Worm (Caenorhabditis elegans) whole organism, L4 larva: ENCODE results near the gene fbxb-75.

Source experiments
- F10B5.3 ChIP-seq: sonication (generic microtip); optimal IDR thresholded peaks from 2 replicates; lab custom pipeline; 2016; ENCODE audit warnings: mild to moderate bottlenecking, missing genetic modification characterization, missing compliant biosample characterization
- Y48G9A.11 ChIP-seq: fragments of 200-800 bp; sonication (Bioruptor generic); IDR thresholded peaks from 2 replicates; pipeline ENCODE4 v1.3.6; 2022; ENCODE audit warnings: missing genetic modification reagents, missing genetic modification characterization, missing compliant biosample characterization
- aly-2 ChIP-seq: sonication (generic microtip); optimal IDR thresholded peaks from 2 replicates; lab custom pipeline; 2018; ENCODE audit warnings: missing biosample characterization, missing genetic modification characterization
- arid-1 ChIP-seq: fragments of 200-800 bp; sonication (Bioruptor generic); conservative IDR thresholded peaks from 2 replicates; pipeline ENCODE4 v1.3.6; 2022; ENCODE audit warnings: missing genetic modification reagents, missing genetic modification characterization, missing compliant biosample characterization
- ceh-32 ChIP-seq: sonication (generic microtip); optimal IDR thresholded peaks from 2 replicates; lab custom pipeline; 2016; ENCODE audit warnings: mild to moderate bottlenecking, missing genetic modification characterization, missing compliant biosample characterization; ENCODE audit not compliant: poor library complexity
- ceh-44 ChIP-seq: fragments of 200-800 bp; sonication (Bioruptor generic); IDR thresholded peaks from 2 replicates; pipeline ENCODE4 v1.3.6; 2022; ENCODE audit warnings: missing genetic modification reagents, missing genetic modification characterization, missing compliant biosample characterization
- daf-16 ChIP-seq, 3 experiments: sonication (generic microtip); optimal IDR thresholded peaks; 2 replicates each; lab custom pipeline; 2016 to 2017; ENCODE audit warnings: missing genetic modification characterization in 3 of 3, missing genetic modification reagents in 3 of 3, mild to moderate bottlenecking in 2 of 3, missing compliant biosample characterization in 2 of 3, missing biosample characterization in 1 of 3, moderate library complexity in 1 of 3
- dmd-6 ChIP-seq: fragments of 200-800 bp; sonication (Bioruptor generic); IDR thresholded peaks from 2 replicates; pipeline ENCODE4 v1.3.6; 2022; ENCODE audit warnings: missing genetic modification reagents, missing genetic modification characterization, missing compliant biosample characterization
- lin-1 ChIP-seq: fragments of 200-800 bp; sonication (Bioruptor generic); IDR thresholded peaks from 2 replicates; pipeline ENCODE4 v1.3.6; 2022; ENCODE audit warnings: missing genetic modification reagents, missing genetic modification characterization, missing compliant biosample characterization
- lin-13 ChIP-seq: fragments of 150-350 bp; optimal IDR thresholded peaks from 2 replicates; lab custom pipeline; 2014; ENCODE audit warnings: missing biosample characterization, missing genetic modification reagents, missing genetic modification characterization
- lin-38 ChIP-seq: fragments of 200-800 bp; sonication (Bioruptor generic); IDR thresholded peaks from 2 replicates; pipeline ENCODE4 v1.3.6; 2022; ENCODE audit warnings: missing genetic modification reagents, missing genetic modification characterization, missing compliant biosample characterization
- mdt-29 ChIP-seq: fragments of 200-800 bp; sonication (Bioruptor generic); IDR thresholded peaks from 2 replicates; pipeline ENCODE4 v1.3.6; 2022; ENCODE audit warnings: missing genetic modification reagents, missing genetic modification characterization, missing compliant biosample characterization
- mxl-3 ChIP-seq: fragments of 200-800 bp; sonication (Bioruptor generic); optimal IDR thresholded peaks from 2 replicates; lab custom pipeline; 2018; ENCODE audit warnings: mild to moderate bottlenecking, missing genetic modification characterization, missing compliant biosample characterization
- nhr-237 ChIP-seq: sonication (generic microtip); optimal IDR thresholded peaks from 2 replicates; lab custom pipeline; 2017; ENCODE audit warnings: missing biosample characterization, missing genetic modification characterization
- php-3 ChIP-seq: fragments of 200-800 bp; sonication (Bioruptor generic); IDR thresholded peaks from 2 replicates; pipeline ENCODE4 v1.3.6; 2022; ENCODE audit warnings: missing genetic modification reagents, missing genetic modification characterization, missing compliant biosample characterization
- pqm-1 ChIP-seq: sonication (generic microtip); optimal IDR thresholded peaks from 2 replicates; lab custom pipeline; 2017; ENCODE audit warnings: missing biosample characterization, missing genetic modification characterization
- saeg-2 ChIP-seq: fragments of 200-800 bp; sonication (Bioruptor generic); IDR thresholded peaks from 2 replicates; pipeline ENCODE4 v1.3.6; 2022; ENCODE audit warnings: missing genetic modification reagents, missing genetic modification characterization, missing compliant biosample characterization
- vab-7 ChIP-seq: fragments of 200-800 bp; sonication (Bioruptor generic); IDR thresholded peaks from 2 replicates; pipeline ENCODE4 v1.3.6; 2022; ENCODE audit warnings: missing genetic modification reagents, missing genetic modification characterization, missing compliant biosample characterization

Gene fbxb-75

DNA sequence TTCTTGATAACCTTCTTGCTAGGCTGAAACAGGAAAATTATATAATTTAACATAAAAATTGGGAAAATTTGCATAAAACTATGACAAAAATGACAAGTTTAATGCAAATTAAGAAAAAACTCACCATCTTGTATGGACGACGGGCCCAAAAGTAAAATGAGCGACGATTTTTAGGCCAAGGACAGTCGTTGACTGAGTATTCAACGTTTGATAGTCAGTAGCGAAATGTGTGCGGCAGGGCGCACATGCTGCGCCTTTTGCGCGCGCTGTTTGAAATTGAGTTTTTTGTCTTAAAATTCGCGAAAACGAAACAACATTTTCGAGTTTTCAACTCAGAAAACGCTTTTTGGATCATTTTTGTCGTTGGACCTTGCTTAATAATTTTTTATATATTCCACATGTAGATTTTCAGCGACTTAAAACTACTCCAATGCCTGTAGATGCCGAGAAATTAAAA, 50.5 kb downstream of the fbxb-75 start, which contains the start of the genes rpl-7A and set-21 (continued):
- TF ChIP-seq php-3 (GFP tag; lab: Robert Waterston, UW) (peak; percentile 95), mdt-29 (GFP tag; lab: Robert Waterston, UW) (peak; percentile 90), pqm-1 (tag; lab: Kevin White, UChicago) (peak; percentile 45), ceh-32 (peak; percentile 10), mxl-3 (peak; percentile 90), ceh-44 (GFP tag; lab: Robert Waterston, UW) (peak; percentile 69), F10B5.3 (tag; lab: Kevin White, UChicago) (peak; percentile 90), aly-2 (tag; lab: Kevin White, UChicago) (no peak), vab-7 (GFP tag; lab: Robert Waterston, UW) (peak; percentile 93), lin-38 (GFP tag; lab: Robert Waterston, UW) (peak; percentile 100), dmd-6 (peak; percentile 97), nhr-237 (tag; lab: Kevin White, UChicago) (peak; percentile 23), arid-1 (GFP tag; lab: Robert Waterston, UW) (peak; percentile 98), lin-13 (GFP tag; lab: Kevin White, UChicago) (peak; percentile 81), saeg-2 (GFP tag; lab: Robert Waterston, UW) (peak; percentile 97), Y48G9A.11 (GFP tag; lab: Robert Waterston, UW) (peak; percentile 90), daf-16 (GFP tag; optimal IDR thresholded peaks at IDR 0.05; lab: Kevin White, UChicago) (peak; percentile 17 to 77), daf-16 (tag; optimal IDR thresholded peaks at IDR 0.05; lab: Kevin White, UChicago) (peak; percentile 45), lin-1 (GFP tag; lab: Robert Waterston, UW) (peak; percentile 95)
